Worm (Caenorhabditis elegans) whole organism, L2 larva: ENCODE data around the gene ZK402.1.

Source experiments
- C34F6.9 ChIP-seq: fragments of 150-350 bp; optimal IDR thresholded peaks from 2 replicates; lab custom pipeline; 2014; ENCODE audit warnings: missing biosample characterization, missing genetic modification characterization
- F13H6.1 ChIP-seq: sonication (generic microtip); optimal IDR thresholded peaks from 2 replicates; lab custom pipeline; 2016; ENCODE audit warnings: missing genetic modification characterization, missing compliant biosample characterization
- R02D3.7 ChIP-seq: fragments of 150-350 bp; optimal IDR thresholded peaks from 2 replicates; lab custom pipeline; 2014; ENCODE audit warnings: missing biosample characterization, missing genetic modification characterization
- Y55F3AM.14 ChIP-seq: fragments of 200-800 bp; sonication (Bioruptor generic); optimal IDR thresholded peaks from 2 replicates; lab custom pipeline; 2018; ENCODE audit warnings: mild to moderate bottlenecking, missing genetic modification characterization, missing compliant biosample characterization
- ZK546.5 ChIP-seq: sonication (generic microtip); optimal IDR thresholded peaks from 2 replicates; lab custom pipeline; 2017; ENCODE audit warnings: missing biosample characterization, missing genetic modification characterization
- alr-1 ChIP-seq: fragments of 150-350 bp; optimal IDR thresholded peaks from 2 replicates; lab custom pipeline; 2014; ENCODE audit warnings: missing biosample characterization, missing genetic modification characterization
- aly-2 ChIP-seq: fragments of 150-350 bp; optimal IDR thresholded peaks from 2 replicates; lab custom pipeline; 2014; ENCODE audit warnings: missing biosample characterization, missing genetic modification characterization
- ama-1 ChIP-seq: fragments of 150-350 bp; optimal IDR thresholded peaks from 2 replicates; lab custom pipeline; 2018; ENCODE audit warnings: inconsistent platforms
- blmp-1 ChIP-seq: sonication (generic microtip); optimal IDR thresholded peaks from 2 replicates; lab custom pipeline; 2017; ENCODE audit warnings: missing genetic modification characterization, mild to moderate bottlenecking, missing compliant biosample characterization, antibody characterized with exemption, moderate library complexity; ENCODE audit not compliant: insufficient read depth
- ceh-16 ChIP-seq: fragments of 150-350 bp; optimal IDR thresholded peaks from 2 replicates; lab custom pipeline; 2014; ENCODE audit warnings: missing biosample characterization, missing genetic modification characterization
- crh-2 ChIP-seq: sonication (generic microtip); optimal IDR thresholded peaks from 2 replicates; lab custom pipeline; 2017; ENCODE audit warnings: missing biosample characterization, missing genetic modification characterization
- dmd-4 ChIP-seq: sonication (generic microtip); optimal IDR thresholded peaks from 2 replicates; lab custom pipeline; 2017; ENCODE audit warnings: missing biosample characterization, missing genetic modification characterization
- egl-27 ChIP-seq: sonication (generic microtip); optimal IDR thresholded peaks from 3 replicates; lab custom pipeline; 2017; ENCODE audit warnings: missing biosample characterization, missing genetic modification reagents, missing genetic modification characterization
- elt-3 ChIP-seq: sonication (generic microtip); optimal IDR thresholded peaks from 2 replicates; lab custom pipeline; 2017; ENCODE audit warnings: missing biosample characterization, missing genetic modification characterization
- fos-1 ChIP-seq: fragments of 150-350 bp; optimal IDR thresholded peaks from 2 replicates; lab custom pipeline; 2014; ENCODE audit warnings: missing biosample characterization, missing genetic modification characterization
- gmeb-1 ChIP-seq: fragments of 150-350 bp; optimal IDR thresholded peaks from 2 replicates; lab custom pipeline; 2014; ENCODE audit warnings: missing biosample characterization, missing genetic modification characterization
- lin-13 ChIP-seq: fragments of 150-350 bp; optimal IDR thresholded peaks from 2 replicates; lab custom pipeline; 2014; ENCODE audit warnings: missing biosample characterization, missing genetic modification reagents, missing genetic modification characterization
- lin-39 ChIP-seq: fragments of 150-350 bp; optimal IDR thresholded peaks from 2 replicates; lab custom pipeline; 2014; ENCODE audit warnings: missing biosample characterization, missing genetic modification reagents, missing genetic modification characterization
- lsy-2 ChIP-seq, 2 experiments: fragments of 150-350 bp in 1 of 2; sonication (generic microtip) in 1 of 2; optimal IDR thresholded peaks; 2 replicates each; lab custom pipeline; 2014 to 2017; ENCODE audit warnings: missing biosample characterization in 2 of 2, missing genetic modification characterization in 2 of 2
- mab-5 ChIP-seq: fragments of 150-350 bp; optimal IDR thresholded peaks from 2 replicates; lab custom pipeline; 2014; ENCODE audit warnings: missing biosample characterization, missing genetic modification characterization
- mbf-1 ChIP-seq: sonication (generic microtip); optimal IDR thresholded peaks from 2 replicates; lab custom pipeline; 2017; ENCODE audit warnings: missing biosample characterization, missing genetic modification characterization
- mdl-1 ChIP-seq, 2 experiments: fragments of 150-350 bp in 1 of 2; sonication (generic microtip) in 1 of 2; optimal IDR thresholded peaks; 2 replicates each; lab custom pipeline; 2017; ENCODE audit warnings: missing biosample characterization in 2 of 2, missing genetic modification characterization in 2 of 2
- nhr-10 ChIP-seq: sonication (generic microtip); optimal IDR thresholded peaks from 2 replicates; lab custom pipeline; 2017; ENCODE audit warnings: missing biosample characterization, missing genetic modification characterization
- nhr-12 ChIP-seq: fragments of 150-350 bp; optimal IDR thresholded peaks from 2 replicates; lab custom pipeline; 2014; ENCODE audit warnings: missing biosample characterization, missing genetic modification characterization
- nhr-23 ChIP-seq: fragments of 150-350 bp; optimal IDR thresholded peaks from 2 replicates; lab custom pipeline; 2014; ENCODE audit warnings: missing biosample characterization, missing genetic modification reagents, missing genetic modification characterization
- nhr-237 ChIP-seq: fragments of 150-350 bp; optimal IDR thresholded peaks from 2 replicates; lab custom pipeline; 2014; ENCODE audit warnings: missing biosample characterization, missing genetic modification characterization
- nhr-6 ChIP-seq: fragments of 150-350 bp; optimal IDR thresholded peaks from 2 replicates; lab custom pipeline; 2014; ENCODE audit warnings: missing biosample characterization, missing genetic modification characterization
- nhr-77 ChIP-seq: fragments of 150-350 bp; optimal IDR thresholded peaks from 2 replicates; lab custom pipeline; 2014; ENCODE audit warnings: missing biosample characterization, missing genetic modification characterization
- sem-4 ChIP-seq: fragments of 150-350 bp; optimal IDR thresholded peaks from 2 replicates; lab custom pipeline; 2014; ENCODE audit warnings: missing biosample characterization, missing genetic modification reagents, missing genetic modification characterization
- sma-3 ChIP-seq: sonication (generic microtip); optimal IDR thresholded peaks from 2 replicates; lab custom pipeline; 2016; ENCODE audit warnings: missing genetic modification reagents, missing genetic modification characterization, missing compliant biosample characterization
- sma-9 ChIP-seq, 2 experiments: fragments of 150-350 bp in 1 of 2; sonication (generic microtip) in 1 of 2; optimal IDR thresholded peaks; 2 replicates each; lab custom pipeline; 2014 to 2016; ENCODE audit warnings: missing genetic modification characterization in 2 of 2, mild to moderate bottlenecking in 1 of 2, missing biosample characterization in 1 of 2, missing compliant biosample characterization in 1 of 2, missing genetic modification reagents in 1 of 2, moderate library complexity in 1 of 2
- snpc-4 ChIP-seq: fragments of 150-350 bp; optimal IDR thresholded peaks from 2 replicates; lab custom pipeline; 2014; ENCODE audit warnings: missing biosample characterization, missing genetic modification characterization
- unc-39 ChIP-seq: fragments of 150-350 bp; optimal IDR thresholded peaks from 2 replicates; lab custom pipeline; 2014; ENCODE audit warnings: missing biosample characterization, missing genetic modification characterization
- unc-55 ChIP-seq: fragments of 150-350 bp; sonication (generic microtip); optimal IDR thresholded peaks from 3 replicates; lab custom pipeline; 2014; ENCODE audit warnings: missing biosample characterization, missing genetic modification reagents, missing genetic modification characterization
- unc-62 ChIP-seq: fragments of 150-350 bp; optimal IDR thresholded peaks from 2 replicates; lab custom pipeline; 2014; ENCODE audit warnings: missing biosample characterization, missing genetic modification reagents, missing genetic modification characterization
- zag-1 ChIP-seq: fragments of 150-350 bp; optimal IDR thresholded peaks from 2 replicates; lab custom pipeline; 2014; ENCODE audit warnings: missing biosample characterization, missing genetic modification characterization
- ztf-1 ChIP-seq: fragments of 200-800 bp; sonication (Bioruptor generic); conservative IDR thresholded peaks from 2 replicates; pipeline ENCODE4 v1.3.6; 2022; ENCODE audit warnings: missing genetic modification characterization, missing compliant biosample characterization
- ztf-11 ChIP-seq: sonication (generic microtip); optimal IDR thresholded peaks from 2 replicates; lab custom pipeline; 2017; ENCODE audit warnings: missing biosample characterization, missing genetic modification characterization

Gene ZK402.1

DNA sequence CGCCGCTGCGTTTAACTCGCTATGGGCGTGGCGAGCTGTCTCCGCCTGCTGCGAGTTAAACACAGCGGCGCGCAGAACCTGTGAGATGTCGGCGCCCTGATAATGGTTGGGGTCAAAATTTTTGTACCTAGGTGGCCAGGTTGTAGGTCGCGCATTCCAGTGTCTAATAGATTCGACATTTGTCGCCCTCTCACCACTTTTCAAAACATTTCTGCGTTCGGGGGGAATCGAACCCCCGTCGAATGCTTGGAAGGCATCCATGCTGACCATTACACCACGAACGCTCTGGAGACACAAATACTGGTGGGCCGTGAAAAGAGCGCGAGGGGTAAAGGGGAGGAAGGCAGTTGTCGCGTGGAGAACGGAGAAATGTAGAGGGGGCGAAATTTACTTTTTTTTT, 24.7 kb upstream of the ZK402.1 start (continued):
- TF ChIP-seq nhr-23 (tag; lab: Kevin White, UChicago), result no peak
- TF ChIP-seq gmeb-1 (tag; lab: Kevin White, UChicago), result peak; percentile 24
- peak; percentile 46 for TF ChIP-seq sma-3 (GFP tag; lab: Kevin White, UChicago)
- no peak for TF ChIP-seq ceh-16 (tag; lab: Kevin White, UChicago)
- TF ChIP-seq crh-2 (tag; lab: Kevin White, UChicago), result peak; percentile 61
- peak; percentile 70 for TF ChIP-seq lin-13 (GFP tag; lab: Kevin White, UChicago)
- peak; percentile 32 for TF ChIP-seq unc-55 (GFP tag; lab: Kevin White, UChicago)
- no peak for TF ChIP-seq ZK546.5 (tag; lab: Kevin White, UChicago)
- TF ChIP-seq nhr-237, result no peak

DNA sequence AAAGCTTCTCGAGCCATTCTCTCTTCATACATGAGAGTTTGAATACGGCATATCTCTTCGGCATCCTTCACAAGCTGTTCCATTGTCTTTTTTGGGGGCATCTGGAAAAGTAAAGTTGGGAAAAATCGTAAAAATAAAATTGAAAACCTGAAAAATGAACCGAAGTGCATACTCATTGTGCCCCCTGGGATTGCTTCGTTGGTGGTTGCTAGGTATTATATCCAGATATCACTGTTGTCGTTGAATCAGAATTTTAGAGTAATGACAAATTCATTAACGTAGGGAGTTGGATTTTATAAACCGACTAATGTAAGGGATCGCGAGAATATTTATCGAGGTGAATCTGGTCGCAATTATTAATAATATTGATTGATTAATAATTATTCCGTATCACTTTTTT, 22.5 kb upstream of the ZK402.1 start, which contains the start of gene F56C3.10:
Gene F56C3.10, minus strand, starts transcription at position 101 of the 400 bp plus-strand sequence.
- no peak for TF ChIP-seq Y55F3AM.14 (GFP tag; lab: Kevin White, UChicago)
- no peak for TF ChIP-seq nhr-23 (tag; lab: Kevin White, UChicago)
- no peak for TF ChIP-seq sem-4 (tag; lab: Kevin White, UChicago)

DNA sequence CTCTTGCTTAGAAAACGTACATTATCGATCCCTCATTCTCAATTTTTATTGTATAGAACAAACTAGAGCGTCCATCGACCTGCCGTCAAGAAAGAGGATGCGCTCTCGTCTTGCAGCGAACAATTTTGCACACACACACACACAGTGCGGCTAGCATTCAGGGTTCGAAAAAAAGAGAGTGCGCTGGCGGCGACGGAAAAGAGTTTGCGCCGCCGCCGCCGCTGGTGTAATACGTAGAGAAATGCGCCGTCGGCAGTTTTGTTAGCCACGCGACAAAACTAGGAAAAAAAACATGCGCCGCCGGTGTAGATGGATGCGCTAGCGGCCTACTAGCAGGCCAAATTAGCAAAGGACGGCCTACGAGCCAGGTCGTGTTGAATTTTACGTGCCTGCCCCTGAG, 20.5 kb upstream of the ZK402.1 start:
- TF ChIP-seq F13H6.1, result no peak

DNA sequence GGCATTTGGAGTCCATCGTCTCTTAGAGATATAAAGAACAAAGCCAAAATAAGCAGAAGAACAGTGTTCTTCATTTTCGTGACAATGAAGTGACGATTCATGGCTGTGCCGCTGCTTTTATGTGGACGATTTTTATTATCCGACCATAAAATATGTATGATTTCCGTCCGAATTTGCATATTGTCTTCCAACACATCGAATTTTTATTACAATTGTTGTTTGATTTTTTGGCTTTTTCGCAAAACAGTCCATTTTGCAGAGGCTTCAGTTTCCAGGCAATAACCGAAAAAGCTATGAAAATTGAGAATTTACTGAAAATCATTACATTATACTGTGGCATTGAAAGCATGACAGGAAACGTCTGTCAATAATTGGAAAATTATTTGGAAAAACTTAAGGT, 19.5 kb upstream of the ZK402.1 start, which contains the start of gene F56C3.8:
Gene F56C3.8, minus strand, starts transcription at position 101 of the 400 bp plus-strand sequence.
- TF ChIP-seq nhr-237 (no peak), R02D3.7 (tag; lab: Kevin White, UChicago) (no peak), snpc-4 (no peak), lin-39 (tag; lab: Kevin White, UChicago) (no peak), sma-9 (GFP tag; optimal IDR thresholded peaks at IDR 0.05; lab: Kevin White, UChicago) (no peak), sma-9 (tag; optimal IDR thresholded peaks at IDR 0.05; lab: Kevin White, UChicago) (no peak), lin-13 (GFP tag; lab: Kevin White, UChicago) (no peak), elt-3 (tag; lab: Kevin White, UChicago) (no peak), sem-4 (tag; lab: Kevin White, UChicago) (no peak), ama-1 (no peak), Y55F3AM.14 (GFP tag; lab: Kevin White, UChicago) (no peak), egl-27 (no peak), lsy-2 (tag; optimal IDR thresholded peaks at IDR 0.05; lab: Kevin White, UChicago) (no peak)
- TF ChIP-seq, all 48 proteins: peak for 0

DNA sequence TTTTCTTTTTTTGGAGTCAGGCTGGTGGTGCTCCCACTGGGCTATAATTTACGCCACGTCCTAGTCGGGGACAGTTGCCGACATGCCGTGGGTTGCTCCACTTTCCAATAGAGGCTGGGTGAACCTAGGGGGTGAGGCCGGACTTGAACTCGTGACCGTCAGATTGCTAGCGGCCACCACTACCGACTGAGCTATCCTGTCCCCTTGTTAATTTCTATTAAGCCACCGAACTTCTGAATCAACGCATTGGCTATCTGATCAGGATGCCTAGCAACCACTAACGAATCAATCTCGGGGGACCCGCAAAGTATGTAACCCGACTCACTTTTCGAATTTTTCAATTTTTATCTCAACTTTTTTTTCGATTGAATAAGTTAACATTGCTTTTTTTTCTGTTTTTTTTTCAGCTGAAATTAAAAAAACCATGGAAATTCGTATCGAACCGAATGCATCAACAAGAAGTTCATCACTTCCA, 17.1 kb upstream of the ZK402.1 start, which contains the start of gene F56C3.1:
Gene F56C3.1, plus strand, starts transcription at position 425 of the 475 bp plus-strand sequence.
- TF ChIP-seq lin-39 (tag; lab: Kevin White, UChicago) (no peak), gmeb-1 (tag; lab: Kevin White, UChicago) (no peak), ztf-1 (no peak), mbf-1 (tag; lab: Kevin White, UChicago) (no peak), nhr-10 (tag; lab: Kevin White, UChicago) (no peak), blmp-1 (tag; lab: Kevin White, UChicago) (no peak), Y55F3AM.14 (GFP tag; lab: Kevin White, UChicago) (no peak), C34F6.9 (tag; lab: Kevin White, UChicago) (no peak)

DNA sequence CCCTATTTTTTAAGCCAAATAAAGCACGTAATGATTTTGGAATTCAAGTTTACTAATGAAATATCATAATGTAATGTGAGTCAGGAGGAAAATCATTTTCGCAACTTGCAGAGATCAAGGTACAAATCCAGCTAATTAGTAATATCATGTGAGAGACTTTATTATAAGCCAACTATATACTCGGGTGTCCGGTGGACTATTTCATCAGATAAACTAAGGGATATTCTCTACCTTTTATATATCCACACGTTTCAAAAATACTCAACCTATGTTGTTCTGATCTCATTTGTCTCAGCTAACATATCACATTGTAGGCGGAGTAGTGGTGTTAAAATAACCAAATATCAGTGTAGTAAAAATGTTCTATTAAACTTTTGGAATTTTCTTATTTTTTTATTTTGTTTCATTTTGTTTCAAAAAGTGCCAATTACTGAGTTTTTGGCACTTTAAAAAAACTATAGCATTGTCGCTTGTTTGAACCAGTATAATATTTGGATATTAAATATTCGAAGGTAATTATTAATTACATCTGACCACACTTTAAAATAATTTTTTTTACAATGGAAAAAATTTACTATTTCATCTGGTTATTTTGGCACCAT, 14.6 kb upstream of the ZK402.1 start:
- no peak for TF ChIP-seq unc-62
- TF ChIP-seq lsy-2 (tag; optimal IDR thresholded peaks at IDR 0.05; lab: Kevin White, UChicago), result peak; percentile 83 to 93
- no peak for TF ChIP-seq alr-1 (tag; lab: Kevin White, UChicago)
- peak; percentile 59 for TF ChIP-seq zag-1
- TF ChIP-seq Y55F3AM.14 (GFP tag; lab: Kevin White, UChicago), result peak; percentile 74
- TF ChIP-seq lin-39 (tag; lab: Kevin White, UChicago), result no peak
- TF ChIP-seq R02D3.7 (tag; lab: Kevin White, UChicago), result peak; percentile 45
- no peak for TF ChIP-seq ztf-11 (tag; lab: Kevin White, UChicago)
- peak; percentile 7 to 80 for TF ChIP-seq mdl-1 (tag; optimal IDR thresholded peaks at IDR 0.05; lab: Kevin White, UChicago)
- TF ChIP-seq dmd-4 (tag; lab: Kevin White, UChicago), result peak; percentile 73
- TF ChIP-seq gmeb-1 (tag; lab: Kevin White, UChicago), result peak; percentile 87
- no peak for TF ChIP-seq elt-3 (tag; lab: Kevin White, UChicago)
- peak; percentile 89 for TF ChIP-seq sma-9 (GFP tag; optimal IDR thresholded peaks at IDR 0.05; lab: Kevin White, UChicago)
- TF ChIP-seq sma-9 (tag; optimal IDR thresholded peaks at IDR 0.05; lab: Kevin White, UChicago), result no peak
- peak; percentile 93 for TF ChIP-seq lin-13 (GFP tag; lab: Kevin White, UChicago)
- peak; percentile 46 for TF ChIP-seq ZK546.5 (tag; lab: Kevin White, UChicago)
- TF ChIP-seq mab-5, result peak; percentile 66
- peak; percentile 59 for TF ChIP-seq aly-2
- no peak for TF ChIP-seq nhr-23 (tag; lab: Kevin White, UChicago)
- peak; percentile 96 for TF ChIP-seq fos-1
- peak; percentile 34 for TF ChIP-seq snpc-4
- TF ChIP-seq nhr-6, result peak; percentile 95
- TF ChIP-seq ztf-1, result no peak
- TF ChIP-seq F13H6.1, result peak; percentile 85
- peak; percentile 96 for TF ChIP-seq crh-2 (tag; lab: Kevin White, UChicago)
- peak; percentile 66 for TF ChIP-seq nhr-12
- no peak for TF ChIP-seq unc-39
- peak; percentile 80 for TF ChIP-seq ceh-16 (tag; lab: Kevin White, UChicago)
- peak; percentile 87 for TF ChIP-seq nhr-77
